Worm (Caenorhabditis elegans): ENCODE measurements around the gene K12H4.7.

K12H4.7 gene

DNA sequence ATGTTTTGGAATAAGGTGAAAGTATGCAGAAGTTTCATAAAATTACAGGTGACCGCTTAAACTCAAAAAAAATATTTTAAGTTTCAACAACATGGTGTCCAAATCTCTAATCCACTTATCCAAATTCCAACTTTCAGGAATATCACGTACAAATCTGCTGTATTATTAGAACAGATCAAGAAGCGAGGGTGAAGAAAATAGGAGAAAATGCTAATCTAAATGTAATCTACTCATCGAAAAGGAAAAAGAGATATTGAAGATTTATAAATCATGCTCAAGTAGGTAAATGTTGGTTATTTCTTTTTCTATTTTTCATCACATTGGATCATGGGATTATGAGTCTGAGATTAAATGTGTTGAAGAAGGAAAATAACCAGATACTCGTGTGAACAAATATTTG is 49.3 kb downstream of the K12H4.7 start:
- TF ChIP-seq sma-9 (GFP tag; optimal IDR thresholded peaks at IDR 0.05) (no peak), sma-9 (tag; optimal IDR thresholded peaks at IDR 0.05) (no peak), ztf-4 (tag; optimal IDR thresholded peaks at IDR 0.05) (no peak), peb-1 (tag; optimal IDR thresholded peaks at IDR 0.05) (no peak), nhr-237 (tag; optimal IDR thresholded peaks at IDR 0.05) (no peak), nhr-77 (tag; optimal IDR thresholded peaks at IDR 0.05) (no peak), alr-1 (tag; optimal IDR thresholded peaks at IDR 0.05) (no peak), C34F6.9 (tag; optimal IDR thresholded peaks at IDR 0.05) (no peak), egl-27 (tag; optimal IDR thresholded peaks at IDR 0.05) (no peak), Y55F3AM.14 (GFP tag; optimal IDR thresholded peaks at IDR 0.05) (no peak), nhr-25 (tag; optimal IDR thresholded peaks at IDR 0.05) (no peak)

All from whole organism, L2 larva.